Worm (Caenorhabditis elegans): ENCODE results near the gene zfp-2.

ce11 chrII:9550718-9551117 is 6.7 kb upstream of the zfp-2 start, which contains the start of gene sra-6:
- no peak for TF ChIP-seq nhr-12 (tag; optimal IDR thresholded peaks at IDR 0.05)
- no peak for TF ChIP-seq egl-27 (tag; optimal IDR thresholded peaks at IDR 0.05)
- no peak for TF ChIP-seq nhr-90 (tag; optimal IDR thresholded peaks at IDR 0.05; ENCODE audit: poor library complexity)
- TF ChIP-seq nhr-76 (tag; optimal IDR thresholded peaks at IDR 0.05): no peak
- no peak for TF ChIP-seq nhr-47 (tag; optimal IDR thresholded peaks at IDR 0.05)
- TF ChIP-seq snpc-4 (tag; optimal IDR thresholded peaks at IDR 0.05): no peak
- no peak for TF ChIP-seq ceh-90 (tag; optimal IDR thresholded peaks at IDR 0.05)
- no peak for TF ChIP-seq nhr-77 (tag; optimal IDR thresholded peaks at IDR 0.05)
- no peak for TF ChIP-seq F16B12.6 (tag; optimal IDR thresholded peaks at IDR 0.05)
- no peak for TF ChIP-seq elt-3 (tag; optimal IDR thresholded peaks at IDR 0.05)
- no peak for TF ChIP-seq lin-15B (tag; optimal IDR thresholded peaks at IDR 0.05)
- no peak for TF ChIP-seq lsy-2 (tag; optimal IDR thresholded peaks at IDR 0.05)
- TF ChIP-seq zip-4 (GFP tag; optimal IDR thresholded peaks at IDR 0.05): no peak

Measured in whole organism, L1 larva.